Worm (Caenorhabditis elegans): ENCODE data around the gene thn-5.

DNA sequence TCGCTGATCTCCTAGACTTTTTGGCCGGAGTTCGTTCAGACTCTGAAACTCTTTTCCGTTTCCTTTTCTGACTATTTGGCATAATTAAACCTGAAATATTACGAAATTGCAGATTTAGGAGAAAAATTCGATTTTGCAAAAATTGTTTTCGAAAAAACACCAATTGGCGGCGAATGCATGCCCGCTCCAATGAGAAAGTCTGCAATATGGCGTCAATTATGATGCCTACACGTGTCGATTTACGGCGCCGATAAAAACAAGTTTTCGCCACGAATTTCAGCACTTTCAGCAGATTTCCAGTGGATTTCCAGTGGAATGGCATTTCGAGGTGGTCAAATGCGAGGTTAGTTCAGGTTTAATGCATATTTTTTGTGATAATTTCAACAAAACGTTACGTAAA, 21.2 kb upstream of the thn-5 start, which contains the start of the genes Y59E9AL.36 and nbet-1:
- TF ChIP-seq nhr-25 (tag; optimal IDR thresholded peaks at IDR 0.05; ENCODE audit: borderline replicate concordance, insufficient read depth) (peak; percentile 27), lin-13 (GFP tag; optimal IDR thresholded peaks at IDR 0.05) (peak; percentile 84), ztf-11 (tag; optimal IDR thresholded peaks at IDR 0.05) (no peak), snpc-4 (tag; optimal IDR thresholded peaks at IDR 0.05) (no peak), arid-1 (GFP tag; conservative IDR thresholded peaks at IDR 0.05) (0 out of 2 replicates have a peak, but pooled peaks have one; percentile 19), Y75B8A.6 (GFP tag; IDR thresholded peaks at IDR 0.05) (no peak)

All from whole organism, L4 larva.